Fruit fly (Drosophila melanogaster): Measurements from ENCODE around the gene CG7694.

dm6 chr3R:18583881-18584545 is 11.1 kb downstream of the CG7694 start:
- TF ChIP-seq CG13204 (GFP tag; optimal IDR thresholded peaks at IDR 0.05) = peak; percentile 57
- TF ChIP-seq CG10348 (GFP tag; IDR thresholded peaks at IDR 0.05) = peak; percentile 58
- peak; percentile 92 for TF ChIP-seq Ets98B (GFP tag; IDR thresholded peaks at IDR 0.05)
- peak; percentile 89 for TF ChIP-seq CG15710 (tag; optimal IDR thresholded peaks at IDR 0.05)
- peak; percentile 92 for TF ChIP-seq CG8301 (tag; optimal IDR thresholded peaks at IDR 0.05)

Data from whole organism, pupa.